Worm (Caenorhabditis elegans) whole organism, mixed stage, embryonic: ENCODE data around the gene acr-16.
A peak's percentile ranks its signal among the peaks of the same experiment; 100 is the strongest.
"Not testable (repeated sequence)": the region's sequence is repeated elsewhere in the genome, so short reads cannot be mapped to it uniquely, and the experiment has no call there.

ENCODE experiments used
- M03D4.4 ChIP-seq: sonication (generic microtip); optimal IDR thresholded peaks from 2 replicates; lab custom pipeline; 2017; ENCODE audit warnings: mild to moderate bottlenecking, missing genetic modification characterization, missing compliant biosample characterization
- ceh-39 ChIP-seq: fragments of 150-350 bp; optimal IDR thresholded peaks from 2 replicates; lab custom pipeline; 2014; ENCODE audit warnings: missing biosample characterization, missing genetic modification characterization
- ceh-43 ChIP-seq: fragments of 200-800 bp; sonication (Bioruptor generic); optimal IDR thresholded peaks from 2 replicates; lab custom pipeline; 2018; ENCODE audit warnings: mild to moderate bottlenecking, missing genetic modification characterization, moderate library complexity, missing compliant biosample characterization
- ces-1 ChIP-seq: fragments of 150-350 bp; optimal IDR thresholded peaks from 2 replicates; lab custom pipeline; 2014; ENCODE audit warnings: missing biosample characterization, missing genetic modification reagents, missing genetic modification characterization
- cnd-1 ChIP-seq: fragments of 200-800 bp; sonication (Bioruptor generic); optimal IDR thresholded peaks from 2 replicates; lab custom pipeline; 2018; ENCODE audit warnings: mild to moderate bottlenecking, missing genetic modification characterization, missing compliant biosample characterization
- drap-1 ChIP-seq: fragments of 200-800 bp; sonication (Bioruptor generic); optimal IDR thresholded peaks from 3 replicates; lab custom pipeline; 2018; ENCODE audit warnings: mild to moderate bottlenecking, missing genetic modification characterization, missing compliant biosample characterization
- elt-1 ChIP-seq: sonication (generic microtip); optimal IDR thresholded peaks from 2 replicates; lab custom pipeline; 2017; ENCODE audit warnings: missing genetic modification characterization, mild to moderate bottlenecking, missing compliant biosample characterization, antibody characterized with exemption, moderate library complexity, borderline replicate concordance; ENCODE audit not compliant: insufficient read depth
- flh-1 ChIP-seq: fragments of 200-800 bp; sonication (Bioruptor generic); optimal IDR thresholded peaks from 2 replicates; lab custom pipeline; 2018; ENCODE audit warnings: mild to moderate bottlenecking, missing genetic modification characterization, moderate library complexity, missing compliant biosample characterization
- ham-2 ChIP-seq: fragments of 200-800 bp; sonication (Bioruptor generic); optimal IDR thresholded peaks from 2 replicates; lab custom pipeline; 2018; ENCODE audit warnings: mild to moderate bottlenecking, missing genetic modification characterization, missing compliant biosample characterization
- hlh-1 ChIP-seq: fragments of 150-350 bp; optimal IDR thresholded peaks from 2 replicates; lab custom pipeline; 2014; ENCODE audit warnings: missing biosample characterization, missing genetic modification reagents, missing genetic modification characterization
- lin-13 ChIP-seq: fragments of 150-350 bp; optimal IDR thresholded peaks from 2 replicates; lab custom pipeline; 2014; ENCODE audit warnings: missing biosample characterization, missing genetic modification characterization
- lin-32 ChIP-seq: fragments of 200-800 bp; sonication (Bioruptor generic); optimal IDR thresholded peaks from 2 replicates; lab custom pipeline; 2018; ENCODE audit warnings: mild to moderate bottlenecking, missing genetic modification characterization, missing compliant biosample characterization
- lsy-2 ChIP-seq: fragments of 150-350 bp; optimal IDR thresholded peaks from 2 replicates; lab custom pipeline; 2014; ENCODE audit warnings: missing biosample characterization, missing genetic modification characterization
- mab-5 ChIP-seq: fragments of 150-350 bp; optimal IDR thresholded peaks from 2 replicates; lab custom pipeline; 2014; ENCODE audit warnings: missing biosample characterization, missing genetic modification characterization
- mep-1 ChIP-seq: fragments of 150-350 bp; optimal IDR thresholded peaks from 2 replicates; lab custom pipeline; 2017; ENCODE audit warnings: missing biosample characterization, missing genetic modification reagents, missing genetic modification characterization, inconsistent platforms
- mls-2 ChIP-seq: sonication (generic microtip); optimal IDR thresholded peaks from 2 replicates; lab custom pipeline; 2016; ENCODE audit warnings: mild to moderate bottlenecking, missing genetic modification characterization, moderate library complexity, missing compliant biosample characterization
- nhr-12 ChIP-seq: fragments of 150-350 bp; optimal IDR thresholded peaks from 2 replicates; lab custom pipeline; 2014; ENCODE audit warnings: missing biosample characterization, missing genetic modification characterization
- nhr-2 ChIP-seq: fragments of 150-350 bp; optimal IDR thresholded peaks from 2 replicates; lab custom pipeline; 2014; ENCODE audit warnings: missing biosample characterization, missing genetic modification characterization
- nhr-237 ChIP-seq: fragments of 150-350 bp; optimal IDR thresholded peaks from 2 replicates; lab custom pipeline; 2014; ENCODE audit warnings: missing biosample characterization, missing genetic modification characterization
- nhr-28 ChIP-seq: fragments of 150-350 bp; optimal IDR thresholded peaks from 2 replicates; lab custom pipeline; 2014; ENCODE audit warnings: missing biosample characterization, missing genetic modification characterization
- pha-4 ChIP-seq: fragments of 150-350 bp; optimal IDR thresholded peaks from 2 replicates; lab custom pipeline; 2018; ENCODE audit warnings: missing biosample characterization, missing genetic modification reagents, missing genetic modification characterization
- sem-2 ChIP-seq: fragments of 200-800 bp; sonication (Bioruptor generic); optimal IDR thresholded peaks from 2 replicates; lab custom pipeline; 2018; ENCODE audit warnings: mild to moderate bottlenecking, missing genetic modification characterization, missing compliant biosample characterization
- snpc-4 ChIP-seq: fragments of 150-350 bp; optimal IDR thresholded peaks from 2 replicates; lab custom pipeline; 2014; ENCODE audit warnings: missing biosample characterization, missing genetic modification characterization
- sptf-1 ChIP-seq: sonication (generic microtip); optimal IDR thresholded peaks from 2 replicates; lab custom pipeline; 2017; ENCODE audit warnings: mild to moderate bottlenecking, missing genetic modification characterization, moderate library complexity, missing compliant biosample characterization
- unc-120 ChIP-seq: sonication (generic microtip); optimal IDR thresholded peaks from 2 replicates; lab custom pipeline; 2017; ENCODE audit warnings: missing genetic modification characterization, missing compliant biosample characterization; ENCODE audit not compliant: poor library complexity, severe bottlenecking
- unc-39 ChIP-seq: fragments of 150-350 bp; optimal IDR thresholded peaks from 2 replicates; lab custom pipeline; 2014; ENCODE audit warnings: missing biosample characterization, missing genetic modification characterization
- zip-8 ChIP-seq: fragments of 150-350 bp; optimal IDR thresholded peaks from 2 replicates; lab custom pipeline; 2014; ENCODE audit warnings: missing biosample characterization, missing genetic modification characterization

Gene acr-16

DNA sequence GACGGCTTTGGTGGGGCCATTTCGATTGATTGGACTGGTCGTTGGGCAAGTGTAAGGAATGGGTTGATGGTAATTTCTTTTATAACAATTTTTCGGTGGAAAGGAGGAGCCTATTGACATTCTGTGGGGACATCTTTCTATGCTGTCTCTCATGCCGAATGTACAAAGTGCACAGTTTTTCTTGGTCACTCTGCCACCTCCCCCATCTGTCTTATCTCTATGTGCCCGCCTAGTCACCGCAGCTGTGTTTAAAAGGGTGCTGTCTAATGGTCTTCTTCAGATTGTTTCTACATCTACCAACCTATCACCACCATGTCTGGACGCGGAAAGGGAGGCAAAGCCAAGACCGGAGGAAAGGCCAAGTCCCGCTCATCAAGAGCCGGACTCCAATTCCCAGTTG, 27.9 kb upstream of the acr-16 start, which contains the start of the genes his-8 and his-7:
Gene his-8 (minus strand): TSS at position 20 of the 400 bp plus-strand sequence.
Gene his-7 (plus strand): TSS at position 313 of the 400 bp plus-strand sequence.
- TF ChIP-seq sem-2; sptf-1 (tag; lab: Kevin White, UChicago); elt-1: not testable (repeated sequence)
- TF ChIP-seq, all 35 proteins: peak for 0; not testable (repeated sequence) for 35

DNA sequence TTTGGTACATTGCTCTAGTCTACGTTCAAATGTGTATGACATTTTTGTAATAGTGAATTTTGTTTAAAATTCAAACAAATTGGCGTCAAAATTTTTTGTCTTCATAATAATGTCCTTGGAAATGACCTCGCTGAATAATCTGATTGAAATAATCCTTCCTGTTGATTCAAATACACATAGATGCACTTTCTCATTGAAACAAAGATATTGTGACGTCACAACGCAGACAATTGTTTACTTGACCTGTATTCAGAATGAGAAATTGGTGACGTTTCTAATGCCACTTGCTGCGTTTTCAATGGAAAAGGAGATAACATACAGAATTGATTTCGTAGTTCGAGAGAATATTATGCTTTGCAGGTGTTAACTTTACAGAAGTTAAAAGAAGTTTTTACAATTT, 27.1 kb upstream of the acr-16 start:
- TF ChIP-seq lin-32 (GFP tag; lab: Kevin White, UChicago) (no peak), nhr-2 (tag; lab: Kevin White, UChicago) (no peak), zip-8 (tag; lab: Kevin White, UChicago) (peak; percentile 70)

DNA sequence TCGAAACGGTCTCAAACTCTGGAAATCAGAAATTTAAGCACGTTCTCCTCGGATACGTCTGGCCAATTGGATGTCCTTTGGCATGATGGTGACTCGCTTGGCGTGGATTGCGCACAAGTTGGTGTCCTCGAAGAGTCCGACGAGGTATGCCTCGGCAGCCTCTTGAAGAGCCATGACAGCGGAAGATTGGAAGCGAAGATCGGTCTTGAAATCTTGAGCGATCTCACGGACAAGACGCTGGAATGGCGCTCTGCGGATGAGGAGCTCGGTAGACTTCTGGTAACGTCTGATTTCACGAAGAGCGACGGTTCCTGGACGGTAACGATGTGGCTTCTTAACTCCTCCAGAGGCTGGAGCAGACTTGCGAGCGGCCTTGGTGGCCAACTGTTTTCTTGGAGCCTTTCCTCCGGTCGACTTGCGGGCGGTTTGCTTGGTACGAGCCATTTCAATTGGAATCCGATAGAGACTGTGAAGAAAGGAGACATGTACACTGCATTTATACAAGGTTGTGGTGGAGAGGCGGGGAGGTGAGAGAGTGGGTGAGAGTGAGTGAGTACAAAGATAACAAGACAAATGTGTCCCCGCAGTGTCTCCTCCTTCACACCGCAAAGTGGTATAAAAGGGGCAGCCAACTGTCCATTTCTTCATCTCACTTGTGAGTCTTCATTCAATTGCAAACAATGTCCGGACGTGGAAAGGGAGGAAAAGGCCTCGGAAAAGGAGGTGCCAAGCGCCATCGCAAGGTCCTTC, 26.3 kb upstream of the acr-16 start, which contains the start of the genes his-6 and his-5:
Gene his-6 (minus strand): TSS at position 444 of the 750 bp plus-strand sequence.
Gene his-5 (plus strand): TSS at position 681 of the 750 bp plus-strand sequence.
- TF ChIP-seq pha-4 (tag; lab: Kevin White, UChicago) (peak; percentile 1), mls-2 (tag; lab: Kevin White, UChicago) (peak; percentile 13), cnd-1 (tag; lab: Kevin White, UChicago) (peak; percentile 64)

DNA sequence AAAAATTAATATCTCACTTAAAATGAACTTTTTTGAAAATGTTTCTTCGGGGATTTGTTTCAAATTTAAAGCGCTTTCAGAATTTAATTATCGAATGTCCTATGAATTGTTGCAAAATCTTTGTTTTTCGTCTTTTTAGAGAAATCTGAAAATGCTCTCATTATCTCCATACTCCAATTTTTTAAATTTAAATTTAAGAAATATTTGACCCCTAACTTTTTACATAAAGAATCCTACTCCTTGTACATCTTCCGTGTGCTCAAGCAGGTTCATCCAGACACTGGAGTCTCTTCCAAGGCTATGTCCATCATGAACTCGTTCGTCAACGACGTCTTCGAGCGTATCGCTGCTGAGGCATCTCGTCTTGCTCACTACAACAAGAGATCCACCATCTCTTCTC, 24.8 kb upstream of the acr-16 start, which contains the start of gene his-39:
Gene his-39 (plus strand): TSS at position 301 of the 400 bp plus-strand sequence.
- TF ChIP-seq ham-2 (GFP tag; lab: Kevin White, UChicago): no peak
- no peak for TF ChIP-seq ces-1
- TF ChIP-seq ceh-43 (GFP tag; lab: Kevin White, UChicago): no peak
- no peak for TF ChIP-seq zip-8 (tag; lab: Kevin White, UChicago)
- no peak for TF ChIP-seq drap-1 (GFP tag; lab: Kevin White, UChicago)
- TF ChIP-seq nhr-12 (tag; lab: Kevin White, UChicago): no peak
- no peak for TF ChIP-seq unc-39 (tag; lab: Kevin White, UChicago)
- no peak for TF ChIP-seq flh-1 (GFP tag; lab: Kevin White, UChicago)
- no peak for TF ChIP-seq nhr-237 (tag; lab: Kevin White, UChicago)
- no peak for TF ChIP-seq mep-1
- TF ChIP-seq hlh-1: no peak
- TF ChIP-seq elt-1: no peak
- TF ChIP-seq mab-5 (tag; lab: Kevin White, UChicago): no peak
- TF ChIP-seq pha-4 (tag; lab: Kevin White, UChicago): no peak

DNA sequence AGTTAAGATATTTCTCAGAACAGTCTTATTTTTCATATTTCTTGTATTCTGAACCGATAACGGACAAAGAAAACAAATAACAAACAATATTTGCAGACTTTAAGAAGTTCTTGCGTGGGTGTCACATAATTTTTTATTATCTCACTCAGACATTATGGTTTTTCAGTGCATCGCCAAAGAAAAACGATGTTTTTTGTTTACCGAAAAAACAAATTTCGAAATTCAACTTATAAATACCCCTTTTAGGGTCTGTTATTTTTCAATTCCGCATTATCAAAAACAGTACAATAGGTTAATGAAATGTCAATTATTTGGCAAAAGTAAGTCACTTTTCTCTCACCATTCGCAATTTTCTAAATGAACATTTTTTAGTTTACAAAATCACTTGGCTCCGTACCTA, 24.0 kb upstream of the acr-16 start, which contains the start of gene otpl-4:
Gene otpl-4 (plus strand): TSS at position 301 of the 400 bp plus-strand sequence.
- TF ChIP-seq flh-1 (GFP tag; lab: Kevin White, UChicago): no peak
- no peak for TF ChIP-seq ces-1
- TF ChIP-seq zip-8 (tag; lab: Kevin White, UChicago): no peak
- no peak for TF ChIP-seq nhr-2 (tag; lab: Kevin White, UChicago)
- no peak for TF ChIP-seq drap-1 (GFP tag; lab: Kevin White, UChicago)
- TF ChIP-seq lin-13: no peak
- TF ChIP-seq ceh-43 (GFP tag; lab: Kevin White, UChicago): no peak
- TF ChIP-seq M03D4.4 (tag; lab: Kevin White, UChicago): no peak
- TF ChIP-seq hlh-1: no peak
- no peak for TF ChIP-seq mab-5 (tag; lab: Kevin White, UChicago)

DNA sequence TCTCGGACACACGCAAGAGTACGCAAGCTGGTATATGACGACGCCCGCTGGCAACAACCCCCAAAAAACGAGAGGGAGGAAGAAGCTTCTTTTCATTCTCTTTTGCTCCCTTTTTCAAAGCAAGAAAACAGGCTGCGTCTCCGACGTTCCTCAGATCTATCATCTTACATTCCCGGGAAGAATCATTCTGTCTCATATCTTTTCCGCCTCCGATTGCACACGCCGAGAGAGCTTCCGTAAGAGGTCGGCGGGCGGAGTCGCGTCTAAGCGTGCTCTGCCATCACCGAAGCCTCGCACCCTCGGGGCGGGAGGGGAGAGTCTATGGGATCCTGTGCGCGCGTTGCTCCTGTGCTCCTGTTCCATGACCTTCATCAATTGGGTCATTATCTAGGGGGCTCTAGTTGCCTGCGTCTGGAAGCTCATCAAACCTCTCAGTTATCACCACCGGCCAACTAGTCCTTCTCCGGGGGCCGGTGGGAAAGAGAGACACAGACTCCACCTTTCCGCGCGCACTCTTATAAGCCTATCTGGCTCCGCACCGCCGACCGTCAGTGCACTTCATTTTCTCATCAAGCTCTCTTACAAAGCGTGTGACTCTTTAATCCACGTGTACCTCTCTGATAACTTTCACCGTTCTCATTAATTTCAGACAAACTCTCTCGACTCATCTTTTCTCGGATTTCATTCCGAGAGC, 15.3 kb upstream of the acr-16 start, which contains the start of the genes slc-17.8 and asns-1:
Gene slc-17.8 (minus strand): TSS at position 51 of the 694 bp plus-strand sequence.
Gene asns-1 (plus strand): TSS at position 644 of the 694 bp plus-strand sequence.
- TF ChIP-seq snpc-4 (tag; lab: Kevin White, UChicago): no peak
- TF ChIP-seq unc-120: peak; percentile 37

DNA sequence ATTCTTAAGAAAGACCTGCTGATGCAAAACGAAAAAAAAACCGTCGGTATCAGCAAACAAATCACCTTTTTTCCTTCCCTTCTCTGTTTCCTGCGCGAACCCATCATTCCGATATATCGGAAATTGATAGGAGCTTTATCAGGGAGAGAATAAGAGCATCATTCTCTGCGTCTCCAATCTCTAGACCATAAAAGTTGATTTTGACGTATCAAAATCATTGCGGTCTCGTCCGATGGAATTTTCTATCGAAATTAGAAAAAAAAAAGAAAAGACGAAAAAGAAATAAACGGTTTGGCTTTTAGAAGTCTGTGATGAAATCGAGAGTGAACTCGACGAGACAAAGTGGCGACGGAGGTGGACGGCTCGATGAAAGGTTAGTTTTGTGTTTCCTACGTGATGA, 12.0 kb upstream of the acr-16 start, which contains the start of gene stdh-4:
Gene stdh-4 (plus strand): TSS at position 301 of the 400 bp plus-strand sequence.
- TF ChIP-seq mep-1: no peak
- no peak for TF ChIP-seq nhr-28 (tag; lab: Kevin White, UChicago)
- TF ChIP-seq ceh-39 (tag; lab: Kevin White, UChicago): no peak
- no peak for TF ChIP-seq cnd-1 (tag; lab: Kevin White, UChicago)
- no peak for TF ChIP-seq nhr-2 (tag; lab: Kevin White, UChicago)
- no peak for TF ChIP-seq lsy-2 (tag; lab: Kevin White, UChicago)
- TF ChIP-seq elt-1: no peak
- TF ChIP-seq lin-13: no peak
- no peak for TF ChIP-seq sem-2
